Worm (Caenorhabditis elegans) whole organism, early embryonic: ENCODE data around the gene his-59.

Experiments
- B0310.2 ChIP-seq: sonication (generic microtip); optimal IDR thresholded peaks from 2 replicates; lab custom pipeline; 2016; ENCODE audit warnings: mild to moderate bottlenecking, missing genetic modification characterization, missing compliant biosample characterization
- ama-1 ChIP-seq: fragments of 150-350 bp; optimal IDR thresholded peaks from 2 replicates; lab custom pipeline; 2014
- ceh-13 ChIP-seq: fragments of 200-800 bp; sonication (Bioruptor generic); optimal IDR thresholded peaks from 2 replicates; lab custom pipeline; 2018; ENCODE audit warnings: mild to moderate bottlenecking, missing genetic modification characterization, missing compliant biosample characterization
- ceh-36 ChIP-seq: sonication (generic microtip); optimal IDR thresholded peaks from 2 replicates; lab custom pipeline; 2016; ENCODE audit warnings: missing genetic modification characterization, inconsistent platforms, missing compliant biosample characterization
- ets-7 ChIP-seq: sonication (generic microtip); optimal IDR thresholded peaks from 2 replicates; lab custom pipeline; 2016; ENCODE audit warnings: missing genotype, missing genetic modification characterization, missing compliant biosample characterization
- flt-1 ChIP-seq: fragments of 200-800 bp; sonication (Bioruptor generic); IDR thresholded peaks from 2 replicates; pipeline ENCODE4 v1.3.6; 2022; ENCODE audit warnings: missing genetic modification characterization, missing compliant biosample characterization
- hmg-4 ChIP-seq: fragments of 200-800 bp; sonication (Bioruptor generic); optimal IDR thresholded peaks from 2 replicates; lab custom pipeline; 2018; ENCODE audit warnings: mild to moderate bottlenecking, missing genetic modification characterization, missing compliant biosample characterization
- hnd-1 ChIP-seq: sonication (generic microtip); optimal IDR thresholded peaks from 2 replicates; lab custom pipeline; 2016; ENCODE audit warnings: missing genetic modification characterization, missing compliant biosample characterization
- scrt-1 ChIP-seq: fragments of 200-800 bp; sonication (Bioruptor generic); IDR thresholded peaks from 2 replicates; pipeline ENCODE4 v1.3.6; 2022; ENCODE audit warnings: missing genetic modification characterization, missing compliant biosample characterization
- tbx-37 ChIP-seq: fragments of 200-800 bp; sonication (Bioruptor generic); conservative IDR thresholded peaks from 2 replicates; pipeline ENCODE4 v1.3.6; 2022; ENCODE audit warnings: missing genetic modification reagents, missing genetic modification characterization, missing compliant biosample characterization
- tra-4 ChIP-seq: sonication (generic microtip); optimal IDR thresholded peaks from 2 replicates; lab custom pipeline; 2017; ENCODE audit warnings: missing genetic modification characterization, missing compliant biosample characterization

ce11 chrIV:7473159-7473649 is 14.8 kb upstream of the his-59 start, which contains the start of the genes plk-3 and F55G1.6:
- TF ChIP-seq hmg-4 (GFP tag; lab: Kevin White, UChicago), result no peak
- no peak for TF ChIP-seq ceh-13 (GFP tag; lab: Kevin White, UChicago)
- no peak for TF ChIP-seq ama-1
- no peak for TF ChIP-seq ets-7
- TF ChIP-seq tra-4 (tag; lab: Kevin White, UChicago), result no peak
- no peak for TF ChIP-seq scrt-1 (GFP tag; lab: Robert Waterston, UW)
- no peak for TF ChIP-seq flt-1 (GFP tag; lab: Robert Waterston, UW)
- no peak for TF ChIP-seq hnd-1
- no peak for TF ChIP-seq B0310.2 (tag; lab: Kevin White, UChicago)
- no peak for TF ChIP-seq tbx-37
- TF ChIP-seq ceh-36, result no peak
